Worm (Caenorhabditis elegans) whole organism, young adult: ENCODE measurements around the gene chs-2.

Experiments
- B0019.2 ChIP-seq: fragments of 200-800 bp; sonication (Bioruptor generic); conservative IDR thresholded peaks from 2 replicates; pipeline ENCODE4 v1.3.6; 2022; ENCODE audit warnings: missing genetic modification reagents, missing genetic modification characterization, missing compliant biosample characterization
- B0336.3 ChIP-seq: fragments of 200-800 bp; sonication (Bioruptor generic); IDR thresholded peaks from 2 replicates; pipeline ENCODE4 v1.3.6; 2022; ENCODE audit warnings: missing genetic modification characterization, missing compliant biosample characterization
- C17E4.6 ChIP-seq: fragments of 200-800 bp; sonication (Bioruptor generic); IDR thresholded peaks from 2 replicates; pipeline ENCODE4 v1.3.6; 2022; ENCODE audit warnings: missing genetic modification reagents, missing genetic modification characterization, missing compliant biosample characterization
- F22D6.2 ChIP-seq: sonication (generic microtip); optimal IDR thresholded peaks from 2 replicates; lab custom pipeline; 2016; ENCODE audit warnings: mild to moderate bottlenecking, missing genetic modification characterization, missing compliant biosample characterization
- F39B2.1 ChIP-seq: fragments of 200-800 bp; sonication (Bioruptor generic); IDR thresholded peaks from 2 replicates; pipeline ENCODE4 v1.3.6; 2022; ENCODE audit warnings: missing genetic modification reagents, missing genetic modification characterization, missing compliant biosample characterization
- F57A8.1 ChIP-seq: fragments of 200-800 bp; sonication (Bioruptor generic); optimal IDR thresholded peaks from 2 replicates; lab custom pipeline; 2018; ENCODE audit warnings: mild to moderate bottlenecking, missing genetic modification characterization, moderate library complexity, missing compliant biosample characterization
- T26A5.8 ChIP-seq: sonication (generic microtip); optimal IDR thresholded peaks from 2 replicates; lab custom pipeline; 2016; ENCODE audit warnings: missing genetic modification characterization, missing compliant biosample characterization
- Y53G8AR.9 ChIP-seq: fragments of 200-800 bp; sonication (Bioruptor generic); conservative IDR thresholded peaks from 2 replicates; pipeline ENCODE4 v1.3.6; 2022; ENCODE audit warnings: missing genetic modification reagents, missing genetic modification characterization, missing compliant biosample characterization
- ZK185.1 ChIP-seq: sonication (generic microtip); optimal IDR thresholded peaks from 2 replicates; lab custom pipeline; 2016; ENCODE audit warnings: mild to moderate bottlenecking, missing genetic modification characterization, missing compliant biosample characterization; ENCODE audit not compliant: poor library complexity, severe bottlenecking
- atf-7 ChIP-seq: sonication (generic microtip); optimal IDR thresholded peaks from 2 replicates; lab custom pipeline; 2017; ENCODE audit warnings: mild to moderate bottlenecking, missing genetic modification characterization, missing compliant biosample characterization
- ceh-40 ChIP-seq: fragments of 200-800 bp; sonication (Bioruptor generic); IDR thresholded peaks from 2 replicates; pipeline ENCODE4 v1.3.6; 2022; ENCODE audit warnings: missing genetic modification characterization, missing compliant biosample characterization
- dpl-1 ChIP-seq: fragments of 150-350 bp; optimal IDR thresholded peaks from 2 replicates; lab custom pipeline; 2014; ENCODE audit warnings: missing biosample characterization, missing genetic modification reagents, missing genetic modification characterization
- egl-18 ChIP-seq: fragments of 200-800 bp; sonication (Bioruptor generic); IDR thresholded peaks from 2 replicates; pipeline ENCODE4 v1.3.6; 2022; ENCODE audit warnings: missing genetic modification reagents, missing genetic modification characterization, missing compliant biosample characterization
- ekl-4 ChIP-seq: fragments of 200-800 bp; sonication (Bioruptor generic); IDR thresholded peaks from 2 replicates; pipeline ENCODE4 v1.3.6; 2022; ENCODE audit warnings: missing genetic modification reagents, missing genetic modification characterization, missing compliant biosample characterization
- ets-4 ChIP-seq: fragments of 200-800 bp; sonication (Bioruptor generic); optimal IDR thresholded peaks from 2 replicates; lab custom pipeline; 2018; ENCODE audit warnings: mild to moderate bottlenecking, missing genetic modification characterization, missing compliant biosample characterization
- fkh-3 ChIP-seq: sonication (generic microtip); optimal IDR thresholded peaks from 2 replicates; lab custom pipeline; 2016; ENCODE audit warnings: mild to moderate bottlenecking, missing genetic modification characterization, missing compliant biosample characterization
- gei-17 ChIP-seq: fragments of 200-800 bp; sonication (Bioruptor generic); optimal IDR thresholded peaks from 2 replicates; lab custom pipeline; 2018; ENCODE audit warnings: mild to moderate bottlenecking, missing genetic modification characterization, missing compliant biosample characterization
- hlh-26 ChIP-seq: fragments of 200-800 bp; sonication (Bioruptor generic); conservative IDR thresholded peaks from 2 replicates; pipeline ENCODE4 v1.3.6; 2022; ENCODE audit warnings: missing genetic modification reagents, missing genetic modification characterization, missing compliant biosample characterization
- hmg-20 ChIP-seq: fragments of 200-800 bp; sonication (Bioruptor generic); IDR thresholded peaks from 2 replicates; pipeline ENCODE4 v1.3.6; 2022; ENCODE audit warnings: missing genetic modification reagents, missing genetic modification characterization, missing compliant biosample characterization
- hsf-1 ChIP-seq: fragments of 200-800 bp; sonication (Bioruptor generic); IDR thresholded peaks from 2 replicates; pipeline ENCODE4 v1.3.6; 2022; ENCODE audit warnings: missing genetic modification reagents, missing genetic modification characterization, missing compliant biosample characterization
- let-526 ChIP-seq: fragments of 200-800 bp; sonication (Bioruptor generic); IDR thresholded peaks from 2 replicates; pipeline ENCODE4 v1.3.6; 2022; ENCODE audit warnings: missing genetic modification reagents, missing genetic modification characterization, missing compliant biosample characterization
- lin-40 ChIP-seq: sonication (generic microtip); optimal IDR thresholded peaks from 2 replicates; lab custom pipeline; 2016; ENCODE audit warnings: missing genetic modification characterization, mild to moderate bottlenecking, missing compliant biosample characterization, missing genotype, missing genetic modification reagents
- lir-1 ChIP-seq: fragments of 200-800 bp; sonication (Bioruptor generic); conservative IDR thresholded peaks from 2 replicates; pipeline ENCODE4 v1.3.6; 2022; ENCODE audit warnings: missing genetic modification reagents, missing genetic modification characterization, missing compliant biosample characterization
- lsl-1 ChIP-seq: fragments of 200-800 bp; sonication (Bioruptor generic); optimal IDR thresholded peaks from 2 replicates; lab custom pipeline; 2018; ENCODE audit warnings: mild to moderate bottlenecking, missing genetic modification characterization, moderate library complexity, missing compliant biosample characterization
- lsy-27 ChIP-seq: sonication (generic microtip); optimal IDR thresholded peaks from 2 replicates; lab custom pipeline; 2017; ENCODE audit warnings: missing genetic modification characterization, mild to moderate bottlenecking, missing compliant biosample characterization, antibody characterized with exemption, missing genotype, borderline replicate concordance; ENCODE audit not compliant: insufficient read depth
- madf-10 ChIP-seq: sonication (generic microtip); optimal IDR thresholded peaks from 2 replicates; lab custom pipeline; 2016; ENCODE audit warnings: mild to moderate bottlenecking, missing genetic modification characterization, missing compliant biosample characterization
- madf-8 ChIP-seq: fragments of 200-800 bp; sonication (Bioruptor generic); conservative IDR thresholded peaks from 2 replicates; pipeline ENCODE4 v1.3.6; 2022; ENCODE audit warnings: missing genetic modification reagents, missing genetic modification characterization, missing compliant biosample characterization
- mel-28 ChIP-seq: sonication (generic microtip); optimal IDR thresholded peaks from 2 replicates; lab custom pipeline; 2016; ENCODE audit warnings: borderline replicate concordance, mild to moderate bottlenecking, missing genetic modification characterization, missing compliant biosample characterization
- mes-4 ChIP-seq: sonication (generic microtip); optimal IDR thresholded peaks from 2 replicates; lab custom pipeline; 2016; ENCODE audit warnings: missing genotype, missing genetic modification characterization, missing compliant biosample characterization
- nfya-1 ChIP-seq: sonication (generic microtip); optimal IDR thresholded peaks from 2 replicates; lab custom pipeline; 2017; ENCODE audit warnings: antibody characterized with exemption, missing compliant biosample characterization, missing genetic modification characterization, borderline replicate concordance; ENCODE audit not compliant: insufficient read depth
- nfya-2 ChIP-seq: fragments of 200-800 bp; sonication (Bioruptor generic); IDR thresholded peaks from 2 replicates; pipeline ENCODE4 v1.3.6; 2022; ENCODE audit warnings: missing genetic modification reagents, missing genetic modification characterization, missing compliant biosample characterization
- nhr-27 ChIP-seq: fragments of 200-800 bp; sonication (Bioruptor generic); optimal IDR thresholded peaks from 2 replicates; lab custom pipeline; 2018; ENCODE audit warnings: mild to moderate bottlenecking, missing genetic modification characterization, moderate library complexity, missing compliant biosample characterization
- nhr-80 ChIP-seq: sonication (generic microtip); optimal IDR thresholded peaks from 2 replicates; lab custom pipeline; 2016; ENCODE audit warnings: missing genetic modification characterization, missing compliant biosample characterization
- repo-1 ChIP-seq: sonication (generic microtip); optimal IDR thresholded peaks from 2 replicates; lab custom pipeline; 2017; ENCODE audit warnings: mild to moderate bottlenecking, missing genetic modification characterization, missing compliant biosample characterization
- snpc-1.1 ChIP-seq: sonication (generic microtip); optimal IDR thresholded peaks from 2 replicates; lab custom pipeline; 2017; ENCODE audit warnings: missing genetic modification characterization, mild to moderate bottlenecking, missing compliant biosample characterization, antibody characterized with exemption, moderate library complexity, missing genotype, missing genetic modification reagents; ENCODE audit not compliant: insufficient read depth
- snpc-4 ChIP-seq, 5 experiments: fragments of 150-350 bp in 1 of 5; sonication (generic microtip) in 4 of 5; optimal IDR thresholded peaks; 2 replicates each; lab custom pipeline; 2014 to 2018; ENCODE audit warnings: missing genetic modification characterization in 5 of 5, missing biosample characterization in 3 of 5, antibody characterized with exemption in 2 of 5, mild to moderate bottlenecking in 2 of 5, missing compliant biosample characterization in 2 of 5, missing genotype in 2 of 5, moderate library complexity in 2 of 5, missing genetic modification reagents in 1 of 5
- somi-1 ChIP-seq: fragments of 200-800 bp; sonication (Bioruptor generic); optimal IDR thresholded peaks from 2 replicates; lab custom pipeline; 2018; ENCODE audit warnings: mild to moderate bottlenecking, missing genetic modification characterization, missing compliant biosample characterization
- tbx-9 ChIP-seq: sonication (generic microtip); optimal IDR thresholded peaks from 2 replicates; lab custom pipeline; 2016; ENCODE audit warnings: borderline replicate concordance, missing genetic modification characterization, inconsistent platforms, missing compliant biosample characterization
- tlf-1 ChIP-seq: fragments of 200-800 bp; sonication (Bioruptor generic); optimal IDR thresholded peaks from 2 replicates; lab custom pipeline; 2018; ENCODE audit warnings: mild to moderate bottlenecking, missing genetic modification characterization, missing compliant biosample characterization
- unc-62 ChIP-seq: fragments of 150-350 bp; optimal IDR thresholded peaks from 2 replicates; lab custom pipeline; 2014; ENCODE audit warnings: missing biosample characterization, missing genetic modification reagents, missing genetic modification characterization
- xnd-1 ChIP-seq: sonication (generic microtip); optimal IDR thresholded peaks from 2 replicates; lab custom pipeline; 2016; ENCODE audit warnings: missing genotype, missing genetic modification reagents, missing genetic modification characterization, missing compliant biosample characterization
- zim-3 ChIP-seq: sonication (generic microtip); optimal IDR thresholded peaks from 2 replicates; lab custom pipeline; 2017; ENCODE audit warnings: mild to moderate bottlenecking, missing genetic modification characterization, moderate library complexity, missing compliant biosample characterization
- ztf-22 ChIP-seq: fragments of 200-800 bp; sonication (Bioruptor generic); optimal IDR thresholded peaks from 2 replicates; lab custom pipeline; 2018; ENCODE audit warnings: mild to moderate bottlenecking, missing genetic modification characterization, moderate library complexity, missing compliant biosample characterization

Gene chs-2

ce11 chrII:196685-197084 lies at the start of gene chs-2:
Gene chs-2, plus strand, starts transcription at chrII:196985.
- TF ChIP-seq snpc-4 (GFP tag; optimal IDR thresholded peaks at IDR 0.05; lab: Kevin White, UChicago) (no peak), snpc-4 (tag; optimal IDR thresholded peaks at IDR 0.05; lab: Kevin White, UChicago) (no peak), C17E4.6 (no peak), dpl-1 (GFP tag; lab: Kevin White, UChicago) (no peak), B0019.2 (GFP tag; lab: Robert Waterston, UW) (no peak), nfya-2 (no peak), F39B2.1 (no peak), nhr-80 (tag; lab: Kevin White, UChicago) (no peak), nhr-27 (tag; lab: Kevin White, UChicago) (no peak), snpc-1.1 (tag; lab: Kevin White, UChicago) (no peak), nfya-1 (tag; lab: Kevin White, UChicago) (no peak), mes-4 (no peak), fkh-3 (tag; lab: Kevin White, UChicago) (no peak), ztf-22 (GFP tag; lab: Kevin White, UChicago) (no peak), madf-10 (no peak), xnd-1 (tag; lab: Kevin White, UChicago) (no peak), Y53G8AR.9 (GFP tag; lab: Robert Waterston, UW) (no peak), B0336.3 (GFP tag; lab: Robert Waterston, UW) (no peak), hsf-1 (GFP tag; lab: Robert Waterston, UW) (no peak), F57A8.1 (no peak), lsl-1 (GFP tag; lab: Kevin White, UChicago) (no peak)

DNA sequence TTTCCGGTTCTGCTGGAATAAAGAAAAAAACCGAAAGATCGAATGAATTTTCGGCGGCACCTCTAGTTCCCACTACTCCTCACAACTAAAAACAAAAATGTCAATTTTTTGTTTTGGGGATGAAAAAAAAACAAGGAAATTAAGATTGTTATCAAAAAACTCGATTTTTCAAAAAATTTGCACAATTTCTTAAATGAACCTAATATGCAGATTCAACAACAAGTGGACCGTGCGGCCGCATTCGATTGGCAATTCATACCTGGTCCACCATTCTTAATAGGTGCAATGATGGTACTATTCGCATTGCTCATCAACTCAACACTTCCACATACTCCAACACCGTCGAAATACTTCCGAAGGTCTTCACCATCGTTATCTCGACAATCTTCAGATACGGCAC lies 45.3 kb upstream of the chs-2 start:
- no peak for TF ChIP-seq mel-28 (tag; lab: Kevin White, UChicago)
- no peak for TF ChIP-seq lin-40 (tag; lab: Kevin White, UChicago)
- TF ChIP-seq lsy-27 (tag; lab: Kevin White, UChicago) = no peak
- TF ChIP-seq somi-1 (GFP tag; lab: Kevin White, UChicago) = no peak
- TF ChIP-seq ets-4 (GFP tag; lab: Kevin White, UChicago) = no peak
- TF ChIP-seq let-526 (GFP tag; lab: Robert Waterston, UW) = no peak
- no peak for TF ChIP-seq atf-7
- no peak for TF ChIP-seq zim-3 (tag; lab: Kevin White, UChicago)
- TF ChIP-seq, all 124 proteins: peak for 0

ce11 chrII:152283-152682 lies 44.5 kb upstream of the chs-2 start, which contains the start of gene T25D3.3:
Gene T25D3.3, plus strand, starts transcription at chrII:152583.
- no peak for TF ChIP-seq C17E4.6

DNA sequence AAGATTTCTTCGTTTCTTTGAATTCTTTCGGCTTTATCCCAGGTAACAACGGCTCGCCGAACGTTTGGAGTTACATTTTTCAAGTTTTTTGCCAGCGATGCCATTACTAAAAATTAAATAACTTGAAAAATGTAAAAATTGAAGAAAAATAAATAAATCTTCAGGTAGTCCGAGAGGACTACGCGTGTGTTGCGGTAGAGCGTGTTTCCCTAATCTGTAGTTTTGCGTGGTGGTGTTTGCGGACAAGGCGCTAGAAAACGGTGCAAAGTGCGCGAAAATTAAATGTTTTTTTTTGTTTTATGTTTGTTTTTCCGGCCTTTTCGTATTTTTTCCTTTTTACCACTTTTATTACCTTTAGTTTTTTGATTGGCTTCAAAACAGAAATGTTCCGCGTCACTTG lies 40.9 kb upstream of the chs-2 start, which contains the start of gene mrpl-28:
TSS of gene mrpl-28 (minus strand) at position 106 of the 400 bp plus-strand sequence.
- TF ChIP-seq mel-28 (tag; lab: Kevin White, UChicago) = no peak
- 0 out of 2 replicates have a peak, but pooled peaks have one; percentile 65 for TF ChIP-seq hmg-20 (GFP tag; lab: Robert Waterston, UW)
- TF ChIP-seq gei-17 (GFP tag; lab: Kevin White, UChicago) = peak; percentile 32
- peak; percentile 92 for TF ChIP-seq ekl-4 (GFP tag; lab: Robert Waterston, UW)
- TF ChIP-seq hlh-26 (GFP tag; lab: Robert Waterston, UW) = no peak
- no peak for TF ChIP-seq nhr-27 (tag; lab: Kevin White, UChicago)
- no peak for TF ChIP-seq unc-62 (GFP tag; lab: Kevin White, UChicago)
- TF ChIP-seq F22D6.2 = peak; percentile 11
- TF ChIP-seq egl-18 (GFP tag; lab: Robert Waterston, UW) = no peak
- peak; percentile 37 for TF ChIP-seq repo-1 (tag; lab: Kevin White, UChicago)
- TF ChIP-seq madf-10 = peak; percentile 50
- TF ChIP-seq madf-8 (GFP tag; lab: Robert Waterston, UW) = no peak
- TF ChIP-seq lir-1 (GFP tag; lab: Robert Waterston, UW) = peak; percentile 80
- TF ChIP-seq tlf-1 (GFP tag; lab: Kevin White, UChicago) = peak; percentile 69
- no peak for TF ChIP-seq T26A5.8 (tag; lab: Kevin White, UChicago)
- no peak for TF ChIP-seq tbx-9
- TF ChIP-seq Y53G8AR.9 (GFP tag; lab: Robert Waterston, UW) = peak; percentile 89
- peak; percentile 41 for TF ChIP-seq ZK185.1 (tag; lab: Kevin White, UChicago)
- TF ChIP-seq ceh-40 (GFP tag; lab: Robert Waterston, UW) = no peak
